1 fruit fly cellular context compared by ENCODE assay signal in genomic region chr3L:3301171-3301738, dm6.
A peak's percentile ranks its signal among the peaks of the same experiment; 100 is the strongest.
TF ChIP-seq lines count a peak whose summit lies in the region.

No protein-coding gene starts in this region.

TF ChIP-seq in whole organism, embryonic, 481 proteins besides CTCF, POLR2A, EP300 and RAD21 (continued from another document and continues in another):
- TF ChIP-seq ab (GFP tag; optimal IDR thresholded peaks at IDR 0.05; lab: Kevin White, UChicago) = peak; percentile 45
- TF ChIP-seq ash1 (GFP tag; optimal IDR thresholded peaks at IDR 0.05; lab: Kevin White, UChicago) = no peak
- TF ChIP-seq CG17328 (GFP tag; IDR thresholded peaks at IDR 0.05; lab: Robert Waterston, UW) = peak; percentile 89
- TF ChIP-seq Dek (tag; optimal IDR thresholded peaks at IDR 0.05; lab: Kevin White, UChicago) = peak; percentile 91
- TF ChIP-seq CG4360 (GFP tag; IDR thresholded peaks at IDR 0.05; lab: Robert Waterston, UW) = peak; percentile 18; the same call in 1 of the 2 replicates
- TF ChIP-seq H2.0 (GFP tag; IDR thresholded peaks at IDR 0.05; lab: Robert Waterston, UW) = peak; percentile 89
- peak; percentile 86 to 89 for TF ChIP-seq Pdp1 (GFP tag; optimal IDR thresholded peaks at IDR 0.05; lab: Kevin White, UChicago)
- TF ChIP-seq CG4282 (GFP tag; optimal IDR thresholded peaks at IDR 0.05; lab: Kevin White, UChicago) = peak; percentile 53
- peak; percentile 80 for TF ChIP-seq Nf-YC (tag; optimal IDR thresholded peaks at IDR 0.05; lab: Kevin White, UChicago)
- TF ChIP-seq CG4730 (GFP tag; IDR thresholded peaks at IDR 0.05; lab: Robert Waterston, UW) = peak; percentile 88
- peak; percentile 76 for TF ChIP-seq CG8359 (GFP tag; optimal IDR thresholded peaks at IDR 0.05; lab: Kevin White, UChicago; ENCODE audit: borderline replicate concordance)
- TF ChIP-seq Trl (optimal IDR thresholded peaks at IDR 0.05; lab: Kevin White, UChicago) = peak; percentile 10 to 46
- TF ChIP-seq Trl (GFP tag; optimal IDR thresholded peaks at IDR 0.05; lab: Kevin White, UChicago) = peak; percentile 83
- TF ChIP-seq Ada2b (GFP tag; IDR thresholded peaks at IDR 0.05; lab: Robert Waterston, UW) = peak; percentile 89
- TF ChIP-seq D19A (tag; optimal IDR thresholded peaks at IDR 0.05; lab: Kevin White, UChicago) = peak; percentile 93
- TF ChIP-seq Xbp1 (GFP tag; optimal IDR thresholded peaks at IDR 0.05; lab: Kevin White, UChicago) = peak; percentile 93
- TF ChIP-seq row (GFP tag; IDR thresholded peaks at IDR 0.05; lab: Robert Waterston, UW) = peak; percentile 96
- peak; percentile 89 for TF ChIP-seq NC2β (GFP tag; optimal IDR thresholded peaks at IDR 0.05; lab: Kevin White, UChicago)
- TF ChIP-seq CG7271 (tag; optimal IDR thresholded peaks at IDR 0.05; lab: Kevin White, UChicago) = peak; percentile 62
- TF ChIP-seq CG16813 (GFP tag; IDR thresholded peaks at IDR 0.05; lab: Robert Waterston, UW; ENCODE audit: partially characterized antibody) = no peak
- TF ChIP-seq bsh (GFP tag; optimal IDR thresholded peaks at IDR 0.05; lab: Kevin White, UChicago) = peak in 1 of 2 experiments; percentile 94
- no peak for TF ChIP-seq h (optimal IDR thresholded peaks at IDR 0.05; lab: Kevin White, UChicago)
- TF ChIP-seq bab2 (GFP tag; optimal IDR thresholded peaks at IDR 0.05; lab: Kevin White, UChicago) = peak; percentile 90
- TF ChIP-seq gce (GFP tag; IDR thresholded peaks at IDR 0.05; lab: Robert Waterston, UW) = peak; percentile 85
- TF ChIP-seq dmrt99B (tag; optimal IDR thresholded peaks at IDR 0.05; lab: Kevin White, UChicago) = peak; percentile 95
- peak; percentile 95 for TF ChIP-seq CG17359 (tag; optimal IDR thresholded peaks at IDR 0.05; lab: Kevin White, UChicago)
- peak; percentile 80 for TF ChIP-seq dmrt11E (tag; optimal IDR thresholded peaks at IDR 0.05; lab: Kevin White, UChicago)
- TF ChIP-seq Mad (GFP tag; optimal IDR thresholded peaks at IDR 0.05; lab: Kevin White, UChicago) = peak; percentile 86
- TF ChIP-seq CG4707 (GFP tag; optimal IDR thresholded peaks at IDR 0.05; lab: Kevin White, UChicago) = peak; percentile 74
- peak; percentile 96 for TF ChIP-seq crol (GFP tag; IDR thresholded peaks at IDR 0.05; lab: Robert Waterston, UW)
- no peak for TF ChIP-seq unc-4 (GFP tag; IDR thresholded peaks at IDR 0.05; lab: Robert Waterston, UW; ENCODE audit: partially characterized antibody)
- TF ChIP-seq salm (tag; optimal IDR thresholded peaks at IDR 0.05; lab: Kevin White, UChicago) = peak; percentile 91
- no peak for TF ChIP-seq pfk (GFP tag; optimal IDR thresholded peaks at IDR 0.05; lab: Kevin White, UChicago)
- no peak for TF ChIP-seq TFAM (GFP tag; optimal IDR thresholded peaks at IDR 0.05; lab: Kevin White, UChicago)
- peak; percentile 91 for TF ChIP-seq CG17568 (GFP tag; optimal IDR thresholded peaks at IDR 0.05; lab: Kevin White, UChicago)
- peak; percentile 37 for TF ChIP-seq CG8290 (GFP tag; optimal IDR thresholded peaks at IDR 0.05; lab: Kevin White, UChicago)
- TF ChIP-seq CG8290 (tag; optimal IDR thresholded peaks at IDR 0.05; lab: Kevin White, UChicago) = peak in 1 of 2 experiments; percentile 63
- peak; percentile 84 for TF ChIP-seq kay (GFP tag; optimal IDR thresholded peaks at IDR 0.05; lab: Kevin White, UChicago)
- peak; percentile 84 for TF ChIP-seq CG9817 (tag; optimal IDR thresholded peaks at IDR 0.05; lab: Kevin White, UChicago)
- peak; percentile 89 for TF ChIP-seq CG1529 (GFP tag; optimal IDR thresholded peaks at IDR 0.05; lab: Kevin White, UChicago)
- peak; percentile 85 for TF ChIP-seq cato (GFP tag; optimal IDR thresholded peaks at IDR 0.05; lab: Kevin White, UChicago; ENCODE audit: borderline replicate concordance)
- peak; percentile 68 for TF ChIP-seq Myb (GFP tag; optimal IDR thresholded peaks at IDR 0.05; lab: Kevin White, UChicago)
- peak; percentile 89 for TF ChIP-seq Max (GFP tag; optimal IDR thresholded peaks at IDR 0.05; lab: Kevin White, UChicago)
- no peak for TF ChIP-seq CG34224 (GFP tag; IDR thresholded peaks at IDR 0.05; lab: Robert Waterston, UW; ENCODE audit: partially characterized antibody)
- TF ChIP-seq hkb (optimal IDR thresholded peaks at IDR 0.05; lab: Kevin White, UChicago) = no peak
- peak; percentile 96 for TF ChIP-seq hkb (GFP tag; IDR thresholded peaks at IDR 0.05; lab: Robert Waterston, UW)
- TF ChIP-seq cas (GFP tag; IDR thresholded peaks at IDR 0.05; lab: Robert Waterston, UW) = peak; percentile 52; the same call in 1 of the 2 replicates
- TF ChIP-seq CG10209 (GFP tag; optimal IDR thresholded peaks at IDR 0.05; lab: Kevin White, UChicago) = peak; percentile 92
- peak; percentile 89 for TF ChIP-seq sqz (GFP tag; optimal IDR thresholded peaks at IDR 0.05; lab: Kevin White, UChicago)
- peak; percentile 83 for TF ChIP-seq CG7372 (GFP tag; IDR thresholded peaks at IDR 0.05; lab: Robert Waterston, UW)
- TF ChIP-seq luna (GFP tag; optimal IDR thresholded peaks at IDR 0.05; lab: Kevin White, UChicago) = peak; percentile 70
- TF ChIP-seq CG34422 (GFP tag; IDR thresholded peaks at IDR 0.05; lab: Robert Waterston, UW) = peak; percentile 90
- peak; percentile 89 for TF ChIP-seq CG9727 (GFP tag; optimal IDR thresholded peaks at IDR 0.05; lab: Kevin White, UChicago)
- TF ChIP-seq CG8281 (tag; optimal IDR thresholded peaks at IDR 0.05; lab: Kevin White, UChicago) = peak; percentile 78
- TF ChIP-seq CG7839 (tag; optimal IDR thresholded peaks at IDR 0.05; lab: Kevin White, UChicago) = peak; percentile 95
- TF ChIP-seq oc (tag; optimal IDR thresholded peaks at IDR 0.05; lab: Kevin White, UChicago) = peak; percentile 88
- peak; percentile 61 for TF ChIP-seq schlank (tag; optimal IDR thresholded peaks at IDR 0.05; lab: Kevin White, UChicago)
- peak; percentile 84 for TF ChIP-seq slp2 (GFP tag; optimal IDR thresholded peaks at IDR 0.05; lab: Kevin White, UChicago)
- TF ChIP-seq tio (GFP tag; optimal IDR thresholded peaks at IDR 0.05; lab: Kevin White, UChicago) = peak; percentile 88
- TF ChIP-seq CG7963 (GFP tag; IDR thresholded peaks at IDR 0.05; lab: Robert Waterston, UW; ENCODE audit: partially characterized antibody) = no peak
- peak; percentile 68 for TF ChIP-seq CG31365 (tag; optimal IDR thresholded peaks at IDR 0.05; lab: Kevin White, UChicago)
- TF ChIP-seq z (GFP tag; IDR thresholded peaks at IDR 0.05; lab: Robert Waterston, UW) = peak; percentile 62; the same call in 2 of the 3 replicates
- TF ChIP-seq H15 (GFP tag; IDR thresholded peaks at IDR 0.05; lab: Robert Waterston, UW) = peak; percentile 86
- TF ChIP-seq CG12659 (GFP tag; optimal IDR thresholded peaks at IDR 0.05; lab: Kevin White, UChicago) = peak; percentile 94
- TF ChIP-seq BtbVII (GFP tag; optimal IDR thresholded peaks at IDR 0.05; lab: Kevin White, UChicago) = peak; percentile 89
- TF ChIP-seq CG30020 (tag; optimal IDR thresholded peaks at IDR 0.05; lab: Kevin White, UChicago) = peak; percentile 52
- peak; percentile 90 for TF ChIP-seq CG1602 (GFP tag; optimal IDR thresholded peaks at IDR 0.05; lab: Kevin White, UChicago)
- peak; percentile 77; the same call in 2 of the 4 replicates for TF ChIP-seq chinmo (GFP tag; IDR thresholded peaks at IDR 0.05; lab: Robert Waterston, UW; ENCODE audit: partially characterized antibody)
- TF ChIP-seq CG17361 (GFP tag; IDR thresholded peaks at IDR 0.05; lab: Robert Waterston, UW) = peak; percentile 94
- TF ChIP-seq Bteb2 (GFP tag; optimal IDR thresholded peaks at IDR 0.05; lab: Kevin White, UChicago) = peak; percentile 89
- TF ChIP-seq az2 (GFP tag; optimal IDR thresholded peaks at IDR 0.05; lab: Kevin White, UChicago) = peak; percentile 91
- TF ChIP-seq CG3995 (GFP tag; optimal IDR thresholded peaks at IDR 0.05; lab: Kevin White, UChicago) = peak; percentile 23
- peak; percentile 73 for TF ChIP-seq pb (GFP tag; optimal IDR thresholded peaks at IDR 0.05; lab: Kevin White, UChicago)
- peak; percentile 81 for TF ChIP-seq rib (GFP tag; IDR thresholded peaks at IDR 0.05; lab: Robert Waterston, UW)
- TF ChIP-seq CG7556 (GFP tag; optimal IDR thresholded peaks at IDR 0.05; lab: Kevin White, UChicago) = peak; percentile 92
- TF ChIP-seq Doc2 (GFP tag; IDR thresholded peaks at IDR 0.05; lab: Robert Waterston, UW) = no peak
- peak; percentile 59 for TF ChIP-seq HmgD (GFP tag; optimal IDR thresholded peaks at IDR 0.05; lab: Kevin White, UChicago)
- TF ChIP-seq dati (GFP tag; IDR thresholded peaks at IDR 0.05; lab: Robert Waterston, UW) = 0 out of 2 replicates have a peak, but pooled peaks have one; percentile 14
- peak; percentile 35 for TF ChIP-seq ac (GFP tag; optimal IDR thresholded peaks at IDR 0.05; lab: Kevin White, UChicago)
- TF ChIP-seq CG3281 (GFP tag; optimal IDR thresholded peaks at IDR 0.05; lab: Kevin White, UChicago) = peak; percentile 92
- no peak for TF ChIP-seq CG8478 (optimal IDR thresholded peaks at IDR 0.05; lab: Kevin White, UChicago)
- TF ChIP-seq CG1792 (GFP tag; optimal IDR thresholded peaks at IDR 0.05; lab: Kevin White, UChicago) = peak; percentile 87
- TF ChIP-seq pnt (GFP tag; optimal IDR thresholded peaks at IDR 0.05; lab: Kevin White, UChicago) = peak; percentile 88
- peak; percentile 85 for TF ChIP-seq CG18764 (GFP tag; optimal IDR thresholded peaks at IDR 0.05; lab: Kevin White, UChicago)
- TF ChIP-seq zf30C (GFP tag; optimal IDR thresholded peaks at IDR 0.05; lab: Kevin White, UChicago) = peak; percentile 89
- TF ChIP-seq onecut (GFP tag; IDR thresholded peaks at IDR 0.05; lab: Robert Waterston, UW) = peak; percentile 89
- TF ChIP-seq cg (GFP tag; optimal IDR thresholded peaks at IDR 0.05; lab: Kevin White, UChicago) = no peak
- TF ChIP-seq CG4617 (GFP tag; optimal IDR thresholded peaks at IDR 0.05; lab: Kevin White, UChicago; ENCODE audit: borderline replicate concordance) = peak; percentile 69
- peak; percentile 41; the same call in 1 of the 2 replicates for TF ChIP-seq gt (GFP tag; IDR thresholded peaks at IDR 0.05; lab: Robert Waterston, UW)
- TF ChIP-seq CG10543 (GFP tag; optimal IDR thresholded peaks at IDR 0.05; lab: Kevin White, UChicago) = peak; percentile 83
- TF ChIP-seq emc (GFP tag; optimal IDR thresholded peaks at IDR 0.05; lab: Kevin White, UChicago) = peak; percentile 74
- TF ChIP-seq unpg (GFP tag; optimal IDR thresholded peaks at IDR 0.05; lab: Kevin White, UChicago) = peak; percentile 94
- TF ChIP-seq CG3726 (GFP tag; IDR thresholded peaks at IDR 0.05; lab: Robert Waterston, UW) = peak; percentile 85
- TF ChIP-seq CG3065 (GFP tag; optimal IDR thresholded peaks at IDR 0.05; lab: Kevin White, UChicago) = peak; percentile 69
- TF ChIP-seq Meics (GFP tag; optimal IDR thresholded peaks at IDR 0.05; lab: Kevin White, UChicago) = peak; percentile 92
- no peak for TF ChIP-seq pan (optimal IDR thresholded peaks at IDR 0.05; lab: Kevin White, UChicago)
- peak in 1 of 2 experiments; percentile 92 for TF ChIP-seq pan (GFP tag; optimal IDR thresholded peaks at IDR 0.05 in 1 of 2, IDR thresholded peaks at IDR 0.05 in 1 of 2)
- peak; percentile 91 for TF ChIP-seq lilli (GFP tag; optimal IDR thresholded peaks at IDR 0.05; lab: Kevin White, UChicago)
- peak; percentile 89 for TF ChIP-seq Chrac-16 (GFP tag; optimal IDR thresholded peaks at IDR 0.05; lab: Kevin White, UChicago)
- peak; percentile 82 for TF ChIP-seq ro (GFP tag; IDR thresholded peaks at IDR 0.05; lab: Robert Waterston, UW)
- TF ChIP-seq Bdp1 (GFP tag; optimal IDR thresholded peaks at IDR 0.05; lab: Kevin White, UChicago) = peak; percentile 77
- peak; percentile 88 for TF ChIP-seq CG9609 (GFP tag; optimal IDR thresholded peaks at IDR 0.05; lab: Kevin White, UChicago)
- peak; percentile 87 for TF ChIP-seq CG6254 (GFP tag; optimal IDR thresholded peaks at IDR 0.05; lab: Kevin White, UChicago)
- TF ChIP-seq en (GFP tag; optimal IDR thresholded peaks at IDR 0.05; lab: Kevin White, UChicago) = peak; percentile 92
- peak; percentile 93 for TF ChIP-seq CoRest (tag; optimal IDR thresholded peaks at IDR 0.05; lab: Kevin White, UChicago)
- peak; percentile 90 for TF ChIP-seq Dbx (GFP tag; IDR thresholded peaks at IDR 0.05; lab: Robert Waterston, UW)
- peak; percentile 86 for TF ChIP-seq CG2889 (GFP tag; IDR thresholded peaks at IDR 0.05; lab: Robert Waterston, UW)
- TF ChIP-seq ssp (GFP tag; IDR thresholded peaks at IDR 0.05; lab: Robert Waterston, UW) = peak; percentile 74
- TF ChIP-seq Rfx (GFP tag; IDR thresholded peaks at IDR 0.05; lab: Robert Waterston, UW) = peak; percentile 92
- peak; percentile 74 for TF ChIP-seq MTF-1 (GFP tag; optimal IDR thresholded peaks at IDR 0.05; lab: Kevin White, UChicago; ENCODE audit: borderline replicate concordance)
- peak; percentile 80 for TF ChIP-seq chn (GFP tag; optimal IDR thresholded peaks at IDR 0.05; lab: Kevin White, UChicago)
- peak; percentile 74 for TF ChIP-seq CG3163 (GFP tag; optimal IDR thresholded peaks at IDR 0.05; lab: Kevin White, UChicago)
- peak; percentile 74 for TF ChIP-seq E2f2 (GFP tag; IDR thresholded peaks at IDR 0.05; lab: Robert Waterston, UW)
- peak; percentile 84 for TF ChIP-seq CG13775 (GFP tag; optimal IDR thresholded peaks at IDR 0.05; lab: Kevin White, UChicago)
- TF ChIP-seq CG3838 (GFP tag; optimal IDR thresholded peaks at IDR 0.05; lab: Kevin White, UChicago) = peak; percentile 84
- TF ChIP-seq odd (GFP tag; optimal IDR thresholded peaks at IDR 0.05; lab: Kevin White, UChicago) = peak; percentile 91
- TF ChIP-seq CG13296 (GFP tag; optimal IDR thresholded peaks at IDR 0.05; lab: Kevin White, UChicago) = peak; percentile 94
- peak; percentile 88 for TF ChIP-seq CG6272 (GFP tag; IDR thresholded peaks at IDR 0.05; lab: Robert Waterston, UW)
- peak; percentile 85 for TF ChIP-seq CG3407 (GFP tag; optimal IDR thresholded peaks at IDR 0.05; lab: Kevin White, UChicago)
- TF ChIP-seq CG2199 (GFP tag; IDR thresholded peaks at IDR 0.05; lab: Robert Waterston, UW) = peak; percentile 77; the same call in 2 of the 3 replicates
- peak; percentile 58 for TF ChIP-seq CG15696 (tag; optimal IDR thresholded peaks at IDR 0.05; lab: Kevin White, UChicago)
- peak; percentile 92 for TF ChIP-seq Sox100B (GFP tag; optimal IDR thresholded peaks at IDR 0.05; lab: Kevin White, UChicago)
- TF ChIP-seq Med (GFP tag; lab: Kevin White, UChicago) = peak; percentile 98
- TF ChIP-seq CHES-1-like (GFP tag; optimal IDR thresholded peaks at IDR 0.05; lab: Kevin White, UChicago) = peak; percentile 89
- TF ChIP-seq CG10147 (GFP tag; optimal IDR thresholded peaks at IDR 0.05; lab: Kevin White, UChicago) = peak; percentile 86
- peak; percentile 81 for TF ChIP-seq Optix (GFP tag; IDR thresholded peaks at IDR 0.05; lab: Robert Waterston, UW)
- TF ChIP-seq eyg (GFP tag; optimal IDR thresholded peaks at IDR 0.05; lab: Kevin White, UChicago) = peak; percentile 91
- peak; percentile 96 for TF ChIP-seq CG18599 (GFP tag; optimal IDR thresholded peaks at IDR 0.05; lab: Kevin White, UChicago)
- TF ChIP-seq shn (GFP tag; optimal IDR thresholded peaks at IDR 0.05; lab: Kevin White, UChicago) = peak; percentile 74
